Fruit fly (Drosophila melanogaster) whole organism, embryonic: ENCODE results near the gene Rnb.

Experiments used
- Abd-B ChIP-seq: fragments of 200-800 bp; sonication (Bioruptor generic); optimal IDR thresholded peaks from 2 replicates; lab custom pipeline; 2018; ENCODE audit warnings: missing biosample characterization, mild to moderate bottlenecking, missing genetic modification characterization, moderate library complexity
- Asciz ChIP-seq: fragments of 200-800 bp; sonication (Bioruptor generic); optimal IDR thresholded peaks from 2 replicates; lab custom pipeline; 2017; ENCODE audit warnings: missing biosample characterization, mild to moderate bottlenecking, missing genetic modification characterization, missing genetic modification reagents
- BEAF-32 ChIP-seq: fragments of 200-800 bp; sonication (Bioruptor generic); optimal IDR thresholded peaks from 3 replicates; lab custom pipeline; 2017; ENCODE audit warnings: missing biosample characterization, missing genetic modification characterization, mild to moderate bottlenecking, moderate library complexity, missing genetic modification reagents
- Bgb ChIP-seq: fragments of 200-800 bp; sonication (Bioruptor generic); IDR thresholded peaks from 2 replicates; pipeline ENCODE4 v1.3.6; 2022; ENCODE audit warnings: missing biosample characterization, missing genetic modification characterization; ENCODE audit not compliant: partially characterized antibody
- CG10543 ChIP-seq: fragments of 200-800 bp; sonication (Bioruptor generic); optimal IDR thresholded peaks from 3 replicates; lab custom pipeline; 2017; ENCODE audit warnings: missing biosample characterization, mild to moderate bottlenecking, missing genetic modification characterization, moderate library complexity
- CG10979 ChIP-seq: fragments of 200-800 bp; sonication (Bioruptor generic); optimal IDR thresholded peaks from 2 replicates; lab custom pipeline; 2018; ENCODE audit warnings: missing biosample characterization, mild to moderate bottlenecking, missing genetic modification characterization, moderate library complexity
- CG11093 ChIP-seq: fragments of 200-800 bp; sonication (Bioruptor generic); IDR thresholded peaks from 3 replicates; pipeline ENCODE4 v1.3.6; 2022; ENCODE audit warnings: missing biosample characterization, missing genetic modification characterization
- CG11696 ChIP-seq: fragments of 200-800 bp; sonication (Bioruptor generic); IDR thresholded peaks from 2 replicates; pipeline ENCODE4 v1.3.6; 2022; ENCODE audit warnings: missing biosample characterization, missing genetic modification characterization
- CG12769 ChIP-seq: fragments of 200-800 bp; sonication (Bioruptor generic); optimal IDR thresholded peaks from 2 replicates; lab custom pipeline; 2019; ENCODE audit warnings: missing biosample characterization, mild to moderate bottlenecking, missing genetic modification characterization, moderate library complexity
- CG13287 ChIP-seq: fragments of 200-800 bp; sonication (Bioruptor generic); IDR thresholded peaks from 2 replicates; pipeline ENCODE4 v1.3.6; 2022; ENCODE audit warnings: missing biosample characterization, missing genetic modification characterization; ENCODE audit not compliant: partially characterized antibody
- CG14050 ChIP-seq: fragments of 200-800 bp; sonication (Bioruptor generic); IDR thresholded peaks from 3 replicates; pipeline ENCODE4 v1.3.6; 2022; ENCODE audit warnings: missing biosample characterization, missing genetic modification characterization
- CG15269 ChIP-seq: fragments of 200-800 bp; sonication (Bioruptor generic); optimal IDR thresholded peaks from 2 replicates; lab custom pipeline; 2018; ENCODE audit warnings: missing biosample characterization, mild to moderate bottlenecking, missing genetic modification characterization, moderate library complexity
- CG1647 ChIP-seq: fragments of 200-800 bp; sonication (Bioruptor generic); optimal IDR thresholded peaks from 3 replicates; lab custom pipeline; 2016; ENCODE audit warnings: missing biosample characterization, missing genetic modification characterization
- CG17385 ChIP-seq: fragments of 200-800 bp; sonication (Bioruptor generic); optimal IDR thresholded peaks from 3 replicates; lab custom pipeline; 2018; ENCODE audit warnings: missing biosample characterization, mild to moderate bottlenecking, missing genetic modification characterization
- CG17612 ChIP-seq: fragments of 200-800 bp; sonication (Bioruptor generic); IDR thresholded peaks from 2 replicates; pipeline ENCODE4 v1.3.6; 2022; ENCODE audit warnings: missing biosample characterization, missing genetic modification characterization
- CG1832 ChIP-seq: fragments of 200-800 bp; sonication (Bioruptor generic); optimal IDR thresholded peaks from 2 replicates; lab custom pipeline; 2017; ENCODE audit warnings: missing biosample characterization, mild to moderate bottlenecking, missing genetic modification characterization, inconsistent platforms
- CG32772 ChIP-seq: fragments of 200-800 bp; sonication (Bioruptor generic); IDR thresholded peaks from 2 replicates; pipeline ENCODE4 v1.3.6; 2022; ENCODE audit warnings: missing biosample characterization, missing genetic modification characterization
- CG34376 ChIP-seq: fragments of 200-800 bp; sonication (Bioruptor generic); optimal IDR thresholded peaks from 2 replicates; lab custom pipeline; 2018; ENCODE audit warnings: missing biosample characterization, mild to moderate bottlenecking, missing genetic modification characterization
- CG6175 ChIP-seq: fragments of 200-800 bp; sonication (Bioruptor generic); IDR thresholded peaks from 3 replicates; pipeline ENCODE4 v1.3.6; 2022; ENCODE audit warnings: missing biosample characterization, missing genetic modification characterization
- CG7271 ChIP-seq: fragments of 200-800 bp; sonication (Bioruptor generic); optimal IDR thresholded peaks from 2 replicates; lab custom pipeline; 2018; ENCODE audit warnings: missing biosample characterization, mild to moderate bottlenecking, missing genetic modification characterization, moderate library complexity
- Camta ChIP-seq: fragments of 200-800 bp; sonication (Bioruptor generic); optimal IDR thresholded peaks from 2 replicates; lab custom pipeline; 2016; ENCODE audit warnings: missing biosample characterization, missing genetic modification characterization
- D19A ChIP-seq: fragments of 200-800 bp; optimal IDR thresholded peaks from 3 replicates; lab custom pipeline; 2019; ENCODE audit warnings: missing biosample characterization, mild to moderate bottlenecking, missing genetic modification characterization, moderate library complexity
- ERR ChIP-seq: fragments of 200-800 bp; sonication (Bioruptor generic); optimal IDR thresholded peaks from 2 replicates; lab custom pipeline; 2016; ENCODE audit warnings: missing biosample characterization, missing genetic modification characterization
- HLH3B ChIP-seq: fragments of 200-800 bp; sonication (Bioruptor generic); IDR thresholded peaks from 2 replicates; pipeline ENCODE4 v1.3.6; 2022; ENCODE audit warnings: missing biosample characterization, missing genetic modification characterization
- HLHmδ ChIP-seq: fragments of 200-800 bp; sonication (Bioruptor generic); optimal IDR thresholded peaks from 2 replicates; lab custom pipeline; 2018; ENCODE audit warnings: missing biosample characterization, mild to moderate bottlenecking, missing genetic modification characterization, moderate library complexity
- Hand ChIP-seq: fragments of 200-800 bp; sonication (Bioruptor generic); optimal IDR thresholded peaks from 2 replicates; lab custom pipeline; 2017; ENCODE audit warnings: mild to moderate bottlenecking, missing biosample characterization, missing genetic modification reagents, missing genetic modification characterization
- HmgD ChIP-seq: fragments of 200-800 bp; sonication (Bioruptor generic); optimal IDR thresholded peaks from 3 replicates; lab custom pipeline; 2016; ENCODE audit warnings: missing biosample characterization, missing genetic modification characterization
- Hsf ChIP-seq: fragments of 200-800 bp; sonication (Bioruptor generic); optimal IDR thresholded peaks from 3 replicates; lab custom pipeline; 2016; ENCODE audit warnings: missing biosample characterization, missing genetic modification characterization
- Jarid2 ChIP-seq: fragments of 200-800 bp; sonication (Bioruptor generic); optimal IDR thresholded peaks from 3 replicates; lab custom pipeline; 2017; ENCODE audit warnings: mild to moderate bottlenecking, missing biosample characterization, missing genetic modification reagents, missing genetic modification characterization
- Kr ChIP-seq: fragments of 200-800 bp; sonication (Bioruptor generic); optimal IDR thresholded peaks from 2 replicates; lab custom pipeline; 2017; ENCODE audit warnings: missing biosample characterization, mild to moderate bottlenecking, missing genetic modification characterization
- Nf-YB ChIP-seq: fragments of 200-800 bp; sonication (Bioruptor generic); optimal IDR thresholded peaks from 3 replicates; lab custom pipeline; 2019; ENCODE audit warnings: missing biosample characterization, mild to moderate bottlenecking, missing genetic modification characterization, moderate library complexity
- Rfx ChIP-seq: fragments of 200-800 bp; sonication (Bioruptor generic); IDR thresholded peaks from 2 replicates; pipeline ENCODE4 v1.3.6; 2022; ENCODE audit warnings: missing biosample characterization, missing genetic modification characterization
- Stat92E ChIP-seq, 3 experiments: fragments of >200 bp in 2 of 3; fragments of 200-800 bp in 1 of 3; sonication (Bioruptor generic) in 1 of 3; optimal IDR thresholded peaks; 2 replicates each; lab custom pipeline; 2017 to 2019; ENCODE audit warnings: missing biosample characterization in 3 of 3, missing genetic modification characterization in 3 of 3, mild to moderate bottlenecking in 1 of 3, moderate library complexity in 1 of 3
- Xbp1 ChIP-seq: fragments of 200-800 bp; sonication (Bioruptor generic); optimal IDR thresholded peaks from 3 replicates; lab custom pipeline; 2016; ENCODE audit warnings: missing biosample characterization, mild to moderate bottlenecking, missing genetic modification characterization
- YL-1 ChIP-seq: fragments of 200-800 bp; sonication (Bioruptor generic); optimal IDR thresholded peaks from 3 replicates; lab custom pipeline; 2017; ENCODE audit warnings: missing biosample characterization, mild to moderate bottlenecking, missing genetic modification characterization
- az2 ChIP-seq: fragments of 200-800 bp; sonication (Bioruptor generic); optimal IDR thresholded peaks from 3 replicates; lab custom pipeline; 2016; ENCODE audit warnings: missing biosample characterization, missing genetic modification characterization
- dimm ChIP-seq: fragments of 200-800 bp; sonication (Bioruptor generic); IDR thresholded peaks from 2 replicates; pipeline ENCODE4 v1.3.6; 2022; ENCODE audit warnings: missing biosample characterization, missing genetic modification characterization
- emc ChIP-seq: fragments of 200-800 bp; sonication (Bioruptor generic); optimal IDR thresholded peaks from 2 replicates; lab custom pipeline; 2016; ENCODE audit warnings: missing biosample characterization, missing genetic modification characterization
- en ChIP-seq: fragments of 200-800 bp; sonication (Bioruptor generic); optimal IDR thresholded peaks from 2 replicates; lab custom pipeline; 2016; ENCODE audit warnings: missing biosample characterization, missing genetic modification characterization
- gce ChIP-seq: fragments of 200-800 bp; sonication (Bioruptor generic); IDR thresholded peaks from 3 replicates; pipeline ENCODE4 v1.3.6; 2022; ENCODE audit warnings: missing biosample characterization, missing genetic modification characterization
- inv ChIP-seq: fragments of 200-800 bp; sonication (Bioruptor generic); IDR thresholded peaks from 2 replicates; pipeline ENCODE4 v1.3.6; 2022; ENCODE audit warnings: missing biosample characterization, missing genetic modification characterization; ENCODE audit not compliant: partially characterized antibody
- jigr1 ChIP-seq: fragments of 200-800 bp; sonication (Bioruptor generic); IDR thresholded peaks from 3 replicates; pipeline ENCODE4 v1.3.6; 2022; ENCODE audit warnings: missing biosample characterization, missing genetic modification characterization
- pho ChIP-seq: fragments of 200-800 bp; sonication (Bioruptor generic); optimal IDR thresholded peaks from 2 replicates; lab custom pipeline; 2016; ENCODE audit warnings: missing biosample characterization, missing genetic modification characterization
- prd ChIP-seq, 3 experiments: fragments of >200 bp in 2 of 3; fragments of 200-800 bp in 1 of 3; sonication (Bioruptor generic) in 1 of 3; optimal IDR thresholded peaks in 2 of 3; IDR thresholded peaks in 1 of 3; 2 replicates in 2 of 3; 3 replicates in 1 of 3; pipeline versions ENCODE4 v1.3.6 to Lab custom; 2017 to 2022; ENCODE audit warnings: missing biosample characterization in 1 of 3, missing genetic modification characterization in 1 of 3
- sob ChIP-seq: fragments of 200-800 bp; sonication (Bioruptor generic); IDR thresholded peaks from 2 replicates; pipeline ENCODE4 v1.3.6; 2022; ENCODE audit warnings: missing biosample characterization, missing genetic modification characterization
- tap ChIP-seq: fragments of 200-800 bp; optimal IDR thresholded peaks from 3 replicates; lab custom pipeline; 2019; ENCODE audit warnings: missing biosample characterization, mild to moderate bottlenecking, missing genetic modification characterization, moderate library complexity
- tup ChIP-seq: fragments of 200-800 bp; sonication (Bioruptor generic); optimal IDR thresholded peaks from 2 replicates; lab custom pipeline; 2016; ENCODE audit warnings: missing biosample characterization, mild to moderate bottlenecking, missing genetic modification characterization, moderate library complexity
- usp ChIP-seq: fragments of >200 bp; optimal IDR thresholded peaks from 2 replicates; lab custom pipeline; 2017; ENCODE audit warnings: missing biosample characterization, missing genetic modification characterization
- zfh2 ChIP-seq: fragments of 200-800 bp; sonication (Bioruptor generic); optimal IDR thresholded peaks from 2 replicates; lab custom pipeline; 2016; ENCODE audit warnings: missing biosample characterization, missing genetic modification characterization

Gene Rnb

DNA sequence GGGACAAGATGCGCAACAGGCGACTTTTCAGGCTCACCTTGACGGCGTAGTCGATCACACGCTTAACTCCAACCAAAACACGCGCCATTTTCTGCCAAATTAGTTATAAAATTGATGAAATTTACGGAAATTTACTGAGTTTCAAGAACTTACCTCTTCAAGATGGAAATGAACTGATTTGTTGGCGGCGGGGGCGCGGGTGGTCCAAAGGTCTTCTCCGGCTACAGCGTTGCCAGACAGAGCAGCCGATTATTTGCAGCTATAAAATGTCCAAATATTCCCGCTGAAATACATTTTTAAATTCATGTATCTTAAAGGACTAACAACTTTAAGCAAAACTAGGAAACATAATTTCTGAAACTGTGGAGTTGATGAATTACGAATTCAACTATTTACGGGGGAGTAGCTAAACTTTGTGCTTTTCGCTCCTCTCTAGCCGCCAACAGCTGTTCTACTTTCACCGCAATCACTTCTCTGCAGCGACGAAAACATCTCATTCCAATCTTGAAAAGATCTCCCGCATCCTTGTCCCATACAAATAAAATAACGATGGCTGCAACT is 3.7 kb upstream of the Rnb start, which contains the start of the genes Etfb and CG7789 (continued):
- peak; percentile 92 for TF ChIP-seq BEAF-32 (GFP tag; lab: Kevin White, UChicago)
- no peak for TF ChIP-seq Stat92E (GFP tag; optimal IDR thresholded peaks at IDR 0.05; lab: Kevin White, UChicago)
- TF ChIP-seq usp (GFP tag; lab: Kevin White, UChicago): no peak
- TF ChIP-seq Jarid2 (GFP tag; lab: Kevin White, UChicago): no peak
- TF ChIP-seq sob: peak; percentile 87
- TF ChIP-seq Hsf: peak; percentile 83
- TF ChIP-seq D19A: no peak
- TF ChIP-seq tap (tag; lab: Kevin White, UChicago): no peak
- TF ChIP-seq Asciz: no peak
- TF ChIP-seq HLHmδ: no peak
- peak; percentile 68 for TF ChIP-seq CG10543 (GFP tag; lab: Kevin White, UChicago)
- TF ChIP-seq CG15269 (tag; lab: Kevin White, UChicago): no peak
- TF ChIP-seq dimm: no peak
- peak; percentile 65 for TF ChIP-seq CG1647
- TF ChIP-seq Xbp1: peak; percentile 84
- TF ChIP-seq Bgb (GFP tag; lab: Robert Waterston, UW): peak; percentile 86
- TF ChIP-seq CG34376: peak; percentile 80
- peak; percentile 28 for TF ChIP-seq Nf-YB
- no peak; the same call in 2 of the 3 replicates for TF ChIP-seq CG11093 (GFP tag; lab: Robert Waterston, UW)
- no peak for TF ChIP-seq Kr (GFP tag; lab: Kevin White, UChicago)
- peak; percentile 12 for TF ChIP-seq emc (GFP tag; lab: Kevin White, UChicago)
- TF ChIP-seq CG7271 (tag; lab: Kevin White, UChicago): no peak
- TF ChIP-seq jigr1 (GFP tag; lab: Robert Waterston, UW): 0 out of 3 replicates have a peak, but pooled peaks have one; percentile 30
- TF ChIP-seq pho (GFP tag; lab: Kevin White, UChicago): peak; percentile 88
- TF ChIP-seq CG17385: no peak
- peak; percentile 29 for TF ChIP-seq ERR (GFP tag; lab: Kevin White, UChicago)
- peak; percentile 67 for TF ChIP-seq HLH3B
- peak; percentile 51; the same call in 1 of the 3 replicates for TF ChIP-seq CG6175
- no peak for TF ChIP-seq en
- TF ChIP-seq Camta (GFP tag; lab: Kevin White, UChicago): peak; percentile 62
- no peak for TF ChIP-seq CG12769 (tag; lab: Kevin White, UChicago)
- peak; percentile 71 for TF ChIP-seq inv (GFP tag; lab: Robert Waterston, UW)
- TF ChIP-seq HmgD: peak; percentile 69
- peak; percentile 43; the same call in 1 of the 2 replicates for TF ChIP-seq CG17612
- TF ChIP-seq az2 (GFP tag; lab: Kevin White, UChicago): peak; percentile 65
- TF ChIP-seq CG13287 (GFP tag; lab: Robert Waterston, UW): peak; percentile 93
- TF ChIP-seq Abd-B: peak; percentile 74
- peak; percentile 6 for TF ChIP-seq tup (GFP tag; lab: Kevin White, UChicago)
- TF ChIP-seq zfh2 (GFP tag; lab: Kevin White, UChicago): peak; percentile 87
- peak; percentile 81 for TF ChIP-seq Rfx
- TF ChIP-seq CG10979: peak; percentile 34
- peak; percentile 17; the same call in 1 of the 3 replicates for TF ChIP-seq CG14050 (GFP tag; lab: Robert Waterston, UW)
- TF ChIP-seq CG11696 (GFP tag; lab: Robert Waterston, UW): no peak
- TF ChIP-seq YL-1: peak; percentile 94
- TF ChIP-seq gce (GFP tag; lab: Robert Waterston, UW): no peak
- no peak for TF ChIP-seq Hand (GFP tag; lab: Kevin White, UChicago)
- TF ChIP-seq prd (optimal IDR thresholded peaks at IDR 0.05; lab: Kevin White, UChicago): no peak
- peak; percentile 80 for TF ChIP-seq prd (GFP tag; IDR thresholded peaks at IDR 0.05; lab: Robert Waterston, UW)
- TF ChIP-seq CG32772 (GFP tag; lab: Robert Waterston, UW): peak; percentile 77
- TF ChIP-seq CG1832 (GFP tag; lab: Kevin White, UChicago): no peak
